Fruit fly (Drosophila melanogaster): ENCODE results near the gene tal-AA.
A peak's percentile ranks its signal among the peaks of the same experiment; 100 is the strongest.

tal-AA gene

dm6 chr3R:13820483-13820882 is 7.6 kb downstream of the tal-AA start:
- TF ChIP-seq CG9609 (GFP tag; optimal IDR thresholded peaks at IDR 0.05) = no peak
- peak; percentile 17 for TF ChIP-seq CG2875 (GFP tag; optimal IDR thresholded peaks at IDR 0.05)
- TF ChIP-seq PHDP (tag; optimal IDR thresholded peaks at IDR 0.05) = peak; percentile 18
- TF ChIP-seq oc (tag; optimal IDR thresholded peaks at IDR 0.05) = peak; percentile 8
- 0 out of 3 replicates have a peak, but pooled peaks have one; percentile 16 for TF ChIP-seq Aef1 (GFP tag; IDR thresholded peaks at IDR 0.05)
- TF ChIP-seq gem (tag; optimal IDR thresholded peaks at IDR 0.05) = peak; percentile 34
- TF ChIP-seq sens (GFP tag) = peak; percentile 40
- peak; percentile 7 for TF ChIP-seq tap (tag; optimal IDR thresholded peaks at IDR 0.05)
- peak; percentile 69 for TF ChIP-seq Med (GFP tag)
- TF ChIP-seq CG7839 (tag; optimal IDR thresholded peaks at IDR 0.05) = no peak
- no peak for TF ChIP-seq CG17829 (tag; optimal IDR thresholded peaks at IDR 0.05)
- TF ChIP-seq Hmr (GFP tag; optimal IDR thresholded peaks at IDR 0.05) = no peak
- 0 out of 2 replicates have a peak, but pooled peaks have one; percentile 13 for TF ChIP-seq CG31441 (GFP tag; IDR thresholded peaks at IDR 0.05)
- TF ChIP-seq CG6813 (GFP tag; optimal IDR thresholded peaks at IDR 0.05) = peak; percentile 23
- peak; percentile 90 for TF ChIP-seq abd-A (tag; optimal IDR thresholded peaks at IDR 0.05)
- TF ChIP-seq CG8924 (tag; optimal IDR thresholded peaks at IDR 0.05) = peak; percentile 4
- TF ChIP-seq az2 (GFP tag; optimal IDR thresholded peaks at IDR 0.05) = no peak
- TF ChIP-seq CG3995 (GFP tag; optimal IDR thresholded peaks at IDR 0.05) = no peak
- TF ChIP-seq Ets65A (GFP tag) = peak; percentile 35
- TF ChIP-seq CG15601 (tag; optimal IDR thresholded peaks at IDR 0.05) = peak; percentile 31
- TF ChIP-seq CG18011 (GFP tag; optimal IDR thresholded peaks at IDR 0.05) = peak; percentile 47
- peak in 1 of 2 experiments; percentile 19 for TF ChIP-seq bsh (GFP tag; optimal IDR thresholded peaks at IDR 0.05)
- TF ChIP-seq Vsx1 (GFP tag; optimal IDR thresholded peaks at IDR 0.05) = peak; percentile 44
- TF ChIP-seq D19A (tag; optimal IDR thresholded peaks at IDR 0.05) = peak; percentile 22
- peak; percentile 30 for TF ChIP-seq nau (GFP tag; optimal IDR thresholded peaks at IDR 0.05)
- TF ChIP-seq disco-r (GFP tag; optimal IDR thresholded peaks at IDR 0.05) = no peak
- TF ChIP-seq Blimp-1 (GFP tag; optimal IDR thresholded peaks at IDR 0.05) = peak; percentile 56
- TF ChIP-seq gsb-n (tag; optimal IDR thresholded peaks at IDR 0.05) = peak; percentile 15
- TF ChIP-seq sd (tag; optimal IDR thresholded peaks at IDR 0.05) = peak; percentile 80
- peak; percentile 22 for TF ChIP-seq unpg (GFP tag; optimal IDR thresholded peaks at IDR 0.05)
- TF ChIP-seq chinmo (GFP tag; IDR thresholded peaks at IDR 0.05; ENCODE audit: partially characterized antibody) = 0 out of 4 replicates have a peak, but pooled peaks have one; percentile 65
- TF ChIP-seq caup (GFP tag; optimal IDR thresholded peaks at IDR 0.05; ENCODE audit: severe bottlenecking) = no peak
- TF ChIP-seq Hr78 (GFP tag; optimal IDR thresholded peaks at IDR 0.05) = peak in 1 of 2 experiments; percentile 27
- TF ChIP-seq Pdp1 (GFP tag; optimal IDR thresholded peaks at IDR 0.05) = peak in 1 of 2 experiments; percentile 22
- TF ChIP-seq CG17359 (tag; optimal IDR thresholded peaks at IDR 0.05) = peak; percentile 11
- no peak for TF ChIP-seq CG17912 (GFP tag; optimal IDR thresholded peaks at IDR 0.05)
- TF ChIP-seq lab (GFP tag; optimal IDR thresholded peaks at IDR 0.05) = peak; percentile 11
- peak; percentile 33 for TF ChIP-seq CG2678 (tag; optimal IDR thresholded peaks at IDR 0.05)
- TF ChIP-seq kni (GFP tag; optimal IDR thresholded peaks at IDR 0.05) = peak; percentile 74
- TF ChIP-seq CG32767 (GFP tag; IDR thresholded peaks at IDR 0.05) = peak; percentile 10; the same call in 1 of the 2 replicates
- peak; percentile 83 for TF ChIP-seq cg (GFP tag; optimal IDR thresholded peaks at IDR 0.05)
- no peak for TF ChIP-seq CG31365 (tag; optimal IDR thresholded peaks at IDR 0.05)
- peak; percentile 4 for TF ChIP-seq CG8388 (GFP tag; optimal IDR thresholded peaks at IDR 0.05)
- TF ChIP-seq fd64A (GFP tag; optimal IDR thresholded peaks at IDR 0.05) = peak; percentile 30
- TF ChIP-seq salm (tag; optimal IDR thresholded peaks at IDR 0.05) = peak; percentile 35
- TF ChIP-seq Sox102F (GFP tag; optimal IDR thresholded peaks at IDR 0.05) = peak; percentile 23
- peak; percentile 68 for TF ChIP-seq CG11504 (tag; optimal IDR thresholded peaks at IDR 0.05)
- peak; percentile 13 for TF ChIP-seq CG1603 (tag; optimal IDR thresholded peaks at IDR 0.05)
